Worm (Caenorhabditis elegans): ENCODE data around the gene C28H8.8.
A peak's percentile ranks its signal among the peaks of the same experiment; 100 is the strongest.

Gene C28H8.8

ce11 chrIII:5931433-5931994 is 42.9 kb upstream of the C28H8.8 start, which contains the start of gene EGAP1.5:
Gene EGAP1.5 (plus strand): TSS chrIII:5931721.
- TF ChIP-seq xbp-1 (tag; optimal IDR thresholded peaks at IDR 0.05) (no peak), tbx-2 (tag; optimal IDR thresholded peaks at IDR 0.05) (no peak), unc-130 (tag; optimal IDR thresholded peaks at IDR 0.05) (no peak), efl-1 (optimal IDR thresholded peaks at IDR 0.05) (peak in 1 of 2 experiments; percentile 3), efl-1 (GFP tag; optimal IDR thresholded peaks at IDR 0.05 in 1 of 2) (no peak), nhr-84 (tag; optimal IDR thresholded peaks at IDR 0.05) (no peak), ztf-11 (tag; optimal IDR thresholded peaks at IDR 0.05) (no peak), snu-23 (GFP tag; optimal IDR thresholded peaks at IDR 0.05) (peak; percentile 17), dsc-1 (tag; optimal IDR thresholded peaks at IDR 0.05) (peak; percentile 37), isw-1 (GFP tag; IDR thresholded peaks at IDR 0.05) (no peak), ceh-90 (tag; optimal IDR thresholded peaks at IDR 0.05) (no peak), ets-5 (GFP tag; IDR thresholded peaks at IDR 0.05) (no peak), unc-62 (GFP tag; optimal IDR thresholded peaks at IDR 0.05) (no peak), pqm-1 (tag; optimal IDR thresholded peaks at IDR 0.05) (no peak), nhr-76 (tag; optimal IDR thresholded peaks at IDR 0.05) (no peak), ceh-63 (GFP tag; optimal IDR thresholded peaks at IDR 0.05) (no peak), fkh-10 (GFP tag; optimal IDR thresholded peaks at IDR 0.05) (no peak), elt-2 (tag; optimal IDR thresholded peaks at IDR 0.05) (no peak), tlp-1 (tag; optimal IDR thresholded peaks at IDR 0.05) (no peak), swsn-7 (tag; optimal IDR thresholded peaks at IDR 0.05) (no peak), ztf-4 (tag; optimal IDR thresholded peaks at IDR 0.05) (no peak), C16A3.4 (tag; optimal IDR thresholded peaks at IDR 0.05) (no peak), mef-2 (tag; optimal IDR thresholded peaks at IDR 0.05) (no peak), zag-1 (tag; optimal IDR thresholded peaks at IDR 0.05) (no peak), mep-1 (tag; optimal IDR thresholded peaks at IDR 0.05) (no peak), mdl-1 (tag; optimal IDR thresholded peaks at IDR 0.05) (no peak), sox-4 (tag; optimal IDR thresholded peaks at IDR 0.05) (no peak), alr-1 (tag; optimal IDR thresholded peaks at IDR 0.05; ENCODE audit: borderline replicate concordance) (no peak), aha-1 (tag; optimal IDR thresholded peaks at IDR 0.05) (no peak), ceh-82 (tag; optimal IDR thresholded peaks at IDR 0.05) (no peak), pax-3 (tag; optimal IDR thresholded peaks at IDR 0.05) (no peak), Y116A8C.19 (tag; optimal IDR thresholded peaks at IDR 0.05; ENCODE audit: borderline replicate concordance) (no peak), lsy-2 (tag; optimal IDR thresholded peaks at IDR 0.05) (peak in 1 of 2 experiments; percentile 5), nhr-71 (tag; optimal IDR thresholded peaks at IDR 0.05) (peak; percentile 51), jun-1 (tag; optimal IDR thresholded peaks at IDR 0.05) (no peak), F16B12.6 (tag; optimal IDR thresholded peaks at IDR 0.05) (no peak), lin-14 (GFP tag; optimal IDR thresholded peaks at IDR 0.05) (peak; percentile 28), nhr-20 (tag; optimal IDR thresholded peaks at IDR 0.05) (peak; percentile 24), ceh-8 (GFP tag; optimal IDR thresholded peaks at IDR 0.05) (no peak), dpl-1 (GFP tag; optimal IDR thresholded peaks at IDR 0.05) (no peak), nhr-19 (GFP tag; conservative IDR thresholded peaks at IDR 0.05) (peak; percentile 17; the same call in 1 of the 2 replicates), fkh-8 (tag; optimal IDR thresholded peaks at IDR 0.05) (no peak), fkh-4 (tag; optimal IDR thresholded peaks at IDR 0.05; ENCODE audit: borderline replicate concordance) (no peak), hlh-17 (GFP tag; optimal IDR thresholded peaks at IDR 0.05; ENCODE audit: borderline replicate concordance) (no peak), hlh-4 (tag; optimal IDR thresholded peaks at IDR 0.05) (no peak), lir-3 (tag; optimal IDR thresholded peaks at IDR 0.05; ENCODE audit: poor library complexity) (no peak), unc-30 (tag; optimal IDR thresholded peaks at IDR 0.05) (no peak), ces-1 (GFP tag; optimal IDR thresholded peaks at IDR 0.05) (no peak), rnt-1 (tag; optimal IDR thresholded peaks at IDR 0.05) (peak; percentile 55), irx-1 (tag; optimal IDR thresholded peaks at IDR 0.05) (no peak), fos-1 (tag; optimal IDR thresholded peaks at IDR 0.05) (no peak), egl-27 (tag; optimal IDR thresholded peaks at IDR 0.05) (no peak)
